Fruit fly (Drosophila melanogaster) whole organism, embryonic: Measurements from ENCODE around the gene CG46465.

Experiments used
- Atf-2 ChIP-seq: fragments of 200-800 bp; sonication (Bioruptor generic); optimal IDR thresholded peaks from 2 replicates; lab custom pipeline; 2016; ENCODE audit warnings: missing biosample characterization, missing genetic modification characterization
- Awh ChIP-seq: fragments of 200-800 bp; sonication (Bioruptor generic); IDR thresholded peaks from 2 replicates; pipeline ENCODE4, ENCODE4 v1.3.6; 2022; ENCODE audit warnings: missing biosample characterization, missing genetic modification characterization
- BEAF-32 ChIP-seq: fragments of 200-800 bp; sonication (Bioruptor generic); optimal IDR thresholded peaks from 3 replicates; lab custom pipeline; 2017; ENCODE audit warnings: missing biosample characterization, missing genetic modification characterization, mild to moderate bottlenecking, moderate library complexity, missing genetic modification reagents
- Bgb ChIP-seq: fragments of 200-800 bp; sonication (Bioruptor generic); IDR thresholded peaks from 2 replicates; pipeline ENCODE4 v1.3.6; 2022; ENCODE audit warnings: missing biosample characterization, missing genetic modification characterization; ENCODE audit not compliant: partially characterized antibody
- CG10321 ChIP-seq: fragments of 200-800 bp; sonication (Bioruptor generic); IDR thresholded peaks from 2 replicates; pipeline ENCODE4 v1.3.6; 2022; ENCODE audit warnings: missing biosample characterization, missing genetic modification characterization
- CG10431 ChIP-seq: fragments of 200-800 bp; sonication (Bioruptor generic); optimal IDR thresholded peaks from 3 replicates; lab custom pipeline; 2018; ENCODE audit warnings: missing biosample characterization, mild to moderate bottlenecking, missing genetic modification characterization
- CG11247 ChIP-seq: fragments of 200-800 bp; sonication (Bioruptor generic); IDR thresholded peaks from 2 replicates; pipeline ENCODE4 v1.3.6; 2022; ENCODE audit warnings: missing biosample characterization, missing genetic modification characterization
- CG14965 ChIP-seq: fragments of 200-800 bp; sonication (Bioruptor generic); optimal IDR thresholded peaks from 2 replicates; lab custom pipeline; 2016; ENCODE audit warnings: missing biosample characterization, missing genetic modification characterization, borderline replicate concordance
- CG17328 ChIP-seq: fragments of 200-800 bp; sonication (Bioruptor generic); IDR thresholded peaks from 2 replicates; pipeline ENCODE4 v1.3.6; 2022; ENCODE audit warnings: missing biosample characterization, missing genetic modification characterization
- CG2120 ChIP-seq: fragments of 200-800 bp; sonication (Bioruptor generic); optimal IDR thresholded peaks from 3 replicates; lab custom pipeline; 2016; ENCODE audit warnings: missing biosample characterization, missing genetic modification characterization
- CG2875 ChIP-seq: fragments of 200-800 bp; sonication (Bioruptor generic); optimal IDR thresholded peaks from 2 replicates; lab custom pipeline; 2017; ENCODE audit warnings: missing biosample characterization, mild to moderate bottlenecking, missing genetic modification characterization, missing genetic modification reagents
- CG3163 ChIP-seq: fragments of 200-800 bp; sonication (Bioruptor generic); optimal IDR thresholded peaks from 3 replicates; lab custom pipeline; 2016; ENCODE audit warnings: missing biosample characterization, missing genetic modification characterization
- CG32532 ChIP-seq: fragments of 200-800 bp; sonication (Bioruptor generic); IDR thresholded peaks from 2 replicates; pipeline ENCODE4 v1.3.6; 2022; ENCODE audit warnings: missing biosample characterization, missing genetic modification characterization
- CG6254 ChIP-seq: fragments of 200-800 bp; sonication (Bioruptor generic); optimal IDR thresholded peaks from 3 replicates; lab custom pipeline; 2017; ENCODE audit warnings: mild to moderate bottlenecking, missing biosample characterization, missing genetic modification reagents, missing genetic modification characterization
- CG6765 ChIP-seq: fragments of 200-800 bp; sonication (Bioruptor generic); optimal IDR thresholded peaks from 3 replicates; lab custom pipeline; 2017; ENCODE audit warnings: missing biosample characterization, mild to moderate bottlenecking, missing genetic modification characterization
- CG6813 ChIP-seq: fragments of 200-800 bp; sonication (Bioruptor generic); optimal IDR thresholded peaks from 2 replicates; lab custom pipeline; 2017; ENCODE audit warnings: missing biosample characterization, missing genetic modification characterization, mild to moderate bottlenecking, moderate library complexity, missing genetic modification reagents
- CG7556 ChIP-seq: fragments of 200-800 bp; sonication (Bioruptor generic); optimal IDR thresholded peaks from 2 replicates; lab custom pipeline; 2017; ENCODE audit warnings: missing biosample characterization, mild to moderate bottlenecking, missing genetic modification characterization
- CG7745 ChIP-seq: fragments of 200-800 bp; sonication (Bioruptor generic); optimal IDR thresholded peaks from 2 replicates; lab custom pipeline; 2018; ENCODE audit warnings: missing biosample characterization, mild to moderate bottlenecking, missing genetic modification characterization, moderate library complexity
- CG8089 ChIP-seq: fragments of 200-800 bp; sonication (Bioruptor generic); optimal IDR thresholded peaks from 3 replicates; lab custom pipeline; 2016; ENCODE audit warnings: missing biosample characterization, missing genetic modification characterization
- CG9932 ChIP-seq: fragments of 200-800 bp; sonication (Bioruptor generic); IDR thresholded peaks from 2 replicates; pipeline ENCODE4 v1.3.6; 2022; ENCODE audit warnings: missing biosample characterization, missing genetic modification characterization
- D ChIP-seq, 2 experiments: fragments of 200-800 bp in 1 of 2; fragments of >200 bp in 1 of 2; sonication (Bioruptor generic) in 1 of 2; optimal IDR thresholded peaks; 2 replicates in 1 of 2; 3 replicates in 1 of 2; lab custom pipeline; 2017; ENCODE audit warnings: mild to moderate bottlenecking in 1 of 2, missing biosample characterization in 1 of 2, missing genetic modification characterization in 1 of 2, missing genetic modification reagents in 1 of 2
- Drgx ChIP-seq: fragments of 200-800 bp; sonication (Bioruptor generic); IDR thresholded peaks from 2 replicates; pipeline ENCODE4 v1.3.6; 2022; ENCODE audit warnings: missing biosample characterization, missing genetic modification characterization
- H15 ChIP-seq: fragments of 200-800 bp; sonication (Bioruptor generic); IDR thresholded peaks from 3 replicates; pipeline ENCODE4 v1.3.6; 2022; ENCODE audit warnings: missing biosample characterization, missing genetic modification characterization
- HLH54F ChIP-seq: fragments of 200-800 bp; sonication (Bioruptor generic); optimal IDR thresholded peaks from 3 replicates; lab custom pipeline; 2016; ENCODE audit warnings: missing biosample characterization, missing genetic modification characterization
- Hand ChIP-seq: fragments of 200-800 bp; sonication (Bioruptor generic); optimal IDR thresholded peaks from 2 replicates; lab custom pipeline; 2017; ENCODE audit warnings: mild to moderate bottlenecking, missing biosample characterization, missing genetic modification reagents, missing genetic modification characterization
- Hr3 ChIP-seq: fragments of 200-800 bp; sonication (Bioruptor generic); optimal IDR thresholded peaks from 3 replicates; lab custom pipeline; 2016; ENCODE audit warnings: missing biosample characterization, missing genetic modification characterization
- Hr51 ChIP-seq, 2 experiments: fragments of 200-800 bp; sonication (Bioruptor generic); optimal IDR thresholded peaks; 2 replicates in 1 of 2; 3 replicates in 1 of 2; lab custom pipeline; 2016 to 2018; ENCODE audit warnings: missing biosample characterization in 2 of 2, missing genetic modification characterization in 2 of 2, mild to moderate bottlenecking in 1 of 2, moderate library complexity in 1 of 2
- Lhr ChIP-seq: fragments of 200-800 bp; sonication (Bioruptor generic); optimal IDR thresholded peaks from 3 replicates; lab custom pipeline; 2017; ENCODE audit warnings: mild to moderate bottlenecking, missing biosample characterization, missing genetic modification reagents, missing genetic modification characterization
- Max ChIP-seq: fragments of 200-800 bp; sonication (Bioruptor generic); optimal IDR thresholded peaks from 2 replicates; lab custom pipeline; 2016; ENCODE audit warnings: missing biosample characterization, mild to moderate bottlenecking, missing genetic modification characterization
- Mes4 ChIP-seq: fragments of 200-800 bp; sonication (Bioruptor generic); optimal IDR thresholded peaks from 2 replicates; lab custom pipeline; 2016; ENCODE audit warnings: missing biosample characterization, missing genetic modification characterization
- NfI ChIP-seq: fragments of 200-800 bp; sonication (Bioruptor generic); optimal IDR thresholded peaks from 3 replicates; lab custom pipeline; 2018; ENCODE audit warnings: missing biosample characterization, mild to moderate bottlenecking, missing genetic modification characterization, moderate library complexity
- Sox102F ChIP-seq: fragments of 200-800 bp; sonication (Bioruptor generic); optimal IDR thresholded peaks from 2 replicates; lab custom pipeline; 2018; ENCODE audit warnings: missing biosample characterization, mild to moderate bottlenecking, missing genetic modification characterization, moderate library complexity
- Sry-β ChIP-seq: fragments of 200-800 bp; sonication (Bioruptor generic); optimal IDR thresholded peaks from 2 replicates; lab custom pipeline; 2018; ENCODE audit warnings: missing biosample characterization, mild to moderate bottlenecking, missing genetic modification characterization, moderate library complexity
- abd-A ChIP-seq: fragments of 200-800 bp; sonication (Bioruptor generic); optimal IDR thresholded peaks from 3 replicates; lab custom pipeline; 2019; ENCODE audit warnings: missing biosample characterization, mild to moderate bottlenecking, missing genetic modification characterization, moderate library complexity
- bab2 ChIP-seq: fragments of 200-800 bp; sonication (Bioruptor generic); optimal IDR thresholded peaks from 2 replicates; lab custom pipeline; 2016; ENCODE audit warnings: missing biosample characterization, missing genetic modification characterization
- ems ChIP-seq: fragments of 200-800 bp; sonication (Bioruptor generic); optimal IDR thresholded peaks from 3 replicates; lab custom pipeline; 2016; ENCODE audit warnings: missing biosample characterization, missing genetic modification characterization
- eve ChIP-seq, 2 experiments: fragments of >200 bp; optimal IDR thresholded peaks; 2 replicates each; lab custom pipeline; 2017; ENCODE audit warnings: missing biosample characterization in 2 of 2, missing genetic modification characterization in 2 of 2
- h ChIP-seq: fragments of >200 bp; optimal IDR thresholded peaks from 2 replicates; lab custom pipeline; 2017
- jigr1 ChIP-seq: fragments of 200-800 bp; sonication (Bioruptor generic); IDR thresholded peaks from 3 replicates; pipeline ENCODE4 v1.3.6; 2022; ENCODE audit warnings: missing biosample characterization, missing genetic modification characterization
- knrl ChIP-seq: fragments of 200-800 bp; sonication (Bioruptor generic); IDR thresholded peaks from 3 replicates; pipeline ENCODE4 v1.3.6; 2022; ENCODE audit warnings: missing biosample characterization, missing genetic modification characterization; ENCODE audit not compliant: partially characterized antibody
- lab ChIP-seq: fragments of 200-800 bp; sonication (Bioruptor generic); optimal IDR thresholded peaks from 3 replicates; lab custom pipeline; 2017; ENCODE audit warnings: missing biosample characterization, missing genetic modification characterization, mild to moderate bottlenecking, moderate library complexity, missing genetic modification reagents
- lilli ChIP-seq: fragments of 200-800 bp; sonication (Bioruptor generic); optimal IDR thresholded peaks from 3 replicates; lab custom pipeline; 2016; ENCODE audit warnings: missing biosample characterization, missing genetic modification characterization
- nau ChIP-seq: fragments of 200-800 bp; sonication (Bioruptor generic); optimal IDR thresholded peaks from 3 replicates; lab custom pipeline; 2017; ENCODE audit warnings: missing biosample characterization, mild to moderate bottlenecking, missing genetic modification characterization, missing genetic modification reagents
- pb ChIP-seq: fragments of 200-800 bp; sonication (Bioruptor generic); optimal IDR thresholded peaks from 3 replicates; lab custom pipeline; 2016; ENCODE audit warnings: missing biosample characterization, missing genetic modification characterization
- pho ChIP-seq: fragments of 200-800 bp; sonication (Bioruptor generic); optimal IDR thresholded peaks from 2 replicates; lab custom pipeline; 2016; ENCODE audit warnings: missing biosample characterization, missing genetic modification characterization
- unpg ChIP-seq: fragments of 200-800 bp; sonication (Bioruptor generic); optimal IDR thresholded peaks from 3 replicates; lab custom pipeline; 2018; ENCODE audit warnings: missing biosample characterization, mild to moderate bottlenecking, missing genetic modification characterization, moderate library complexity
- wdn ChIP-seq: fragments of 200-800 bp; sonication (Bioruptor generic); IDR thresholded peaks from 2 replicates; pipeline ENCODE4 v1.3.6; 2022; ENCODE audit warnings: missing biosample characterization, missing genetic modification characterization
- zf30C ChIP-seq: fragments of 200-800 bp; sonication (Bioruptor generic); optimal IDR thresholded peaks from 3 replicates; lab custom pipeline; 2018; ENCODE audit warnings: missing biosample characterization, mild to moderate bottlenecking, missing genetic modification characterization

CG46465 gene

DNA sequence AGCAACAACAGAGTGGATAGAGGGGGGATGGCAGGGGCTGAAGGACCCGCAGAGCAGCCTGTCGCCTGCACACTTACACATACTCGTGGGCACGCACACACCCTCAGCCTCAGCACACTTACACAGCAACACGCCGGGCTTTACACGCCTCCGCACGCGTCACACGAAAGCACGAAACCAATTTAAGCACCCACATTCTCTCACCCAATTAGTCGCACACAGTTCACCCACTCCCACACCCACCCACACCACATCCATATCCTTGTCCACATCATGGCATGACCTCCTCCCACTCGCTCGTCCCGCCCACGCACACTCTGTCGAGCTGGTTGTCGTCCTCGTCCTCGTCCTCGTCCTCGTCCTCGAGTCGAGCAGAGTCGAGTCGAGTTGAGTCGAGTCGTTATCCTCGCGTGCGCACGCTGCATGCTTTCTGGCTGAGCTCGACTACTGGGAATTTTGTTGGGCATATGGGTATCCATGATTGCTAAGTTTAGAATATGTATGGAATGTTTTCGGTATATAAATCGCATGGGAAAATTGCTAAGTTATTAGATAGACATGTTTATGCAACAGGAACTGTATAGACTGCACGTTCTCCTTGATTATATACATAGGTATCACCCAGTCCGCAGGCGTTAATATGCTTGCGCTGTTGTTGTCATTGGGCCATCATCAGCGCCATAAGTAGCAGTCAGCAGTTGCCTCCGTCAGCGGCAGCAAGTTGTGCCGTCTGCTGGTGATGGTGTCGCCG lies 19.8 kb downstream of the CG46465 start (continued):
- TF ChIP-seq CG7745 (tag; lab: Kevin White, UChicago) (no peak), Mes4 (GFP tag; lab: Kevin White, UChicago) (peak; percentile 62), CG2875 (GFP tag; lab: Kevin White, UChicago) (peak; percentile 42), NfI (GFP tag; lab: Kevin White, UChicago) (peak; percentile 83), CG14965 (GFP tag; lab: Kevin White, UChicago) (peak; percentile 7), CG10321 (GFP tag; lab: Robert Waterston, UW) (peak; percentile 21; the same call in 1 of the 2 replicates), CG32532 (GFP tag; lab: Robert Waterston, UW) (peak; percentile 85), bab2 (GFP tag; lab: Kevin White, UChicago) (peak; percentile 86), CG17328 (GFP tag; lab: Robert Waterston, UW) (peak; percentile 75), Hr51 (GFP tag; optimal IDR thresholded peaks at IDR 0.05; lab: Kevin White, UChicago) (peak; percentile 81 to 85), Awh (GFP tag; lab: Robert Waterston, UW) (peak; percentile 76), ems (peak; percentile 77), CG7556 (GFP tag; lab: Kevin White, UChicago) (peak; percentile 91), h (lab: Kevin White, UChicago) (no peak), CG6813 (GFP tag; lab: Kevin White, UChicago) (peak; percentile 70), Drgx (GFP tag; lab: Robert Waterston, UW) (peak; percentile 68), pb (GFP tag; lab: Kevin White, UChicago) (peak; percentile 77), knrl (GFP tag; lab: Robert Waterston, UW) (no peak), CG10431 (GFP tag; lab: Kevin White, UChicago) (no peak), CG6765 (GFP tag; lab: Kevin White, UChicago) (peak; percentile 8), CG6254 (GFP tag; lab: Kevin White, UChicago) (no peak), Bgb (GFP tag; lab: Robert Waterston, UW) (peak; percentile 21; the same call in 1 of the 2 replicates), CG11247 (GFP tag; lab: Robert Waterston, UW) (peak; percentile 81), nau (GFP tag; lab: Kevin White, UChicago) (peak; percentile 62), HLH54F (GFP tag; lab: Kevin White, UChicago) (peak; percentile 79), jigr1 (peak; percentile 68; the same call in 2 of the 3 replicates), unpg (GFP tag; lab: Kevin White, UChicago) (peak; percentile 74), wdn (GFP tag; lab: Robert Waterston, UW) (0 out of 2 replicates have a peak, but pooled peaks have one; percentile 43), abd-A (tag; lab: Kevin White, UChicago) (peak; percentile 96), Lhr (GFP tag; lab: Kevin White, UChicago) (peak; percentile 16), pho (peak; percentile 80), zf30C (no peak), Hr3 (GFP tag; lab: Kevin White, UChicago) (peak; percentile 77), CG8089 (GFP tag; lab: Kevin White, UChicago) (peak; percentile 49), Atf-2 (GFP tag; lab: Kevin White, UChicago) (peak; percentile 76), CG3163 (peak; percentile 44), lab (GFP tag; lab: Kevin White, UChicago) (peak; percentile 92), Max (GFP tag; lab: Kevin White, UChicago) (peak; percentile 55), H15 (peak; percentile 85), D (optimal IDR thresholded peaks at IDR 0.05; lab: Kevin White, UChicago) (no peak), D (GFP tag; optimal IDR thresholded peaks at IDR 0.05; lab: Kevin White, UChicago) (peak; percentile 70), Hand (GFP tag; lab: Kevin White, UChicago) (peak; percentile 88), BEAF-32 (GFP tag; lab: Kevin White, UChicago) (no peak), Sox102F (peak; percentile 81), CG9932 (GFP tag; lab: Robert Waterston, UW) (peak; percentile 74), CG2120 (GFP tag; lab: Kevin White, UChicago) (peak; percentile 94), lilli (GFP tag; lab: Kevin White, UChicago) (peak; percentile 90), Sry-β (GFP tag; lab: Kevin White, UChicago) (no peak), eve (GFP tag; optimal IDR thresholded peaks at IDR 0.05; lab: Kevin White, UChicago) (no peak)
